Worm (Caenorhabditis elegans) whole organism, L4 larva: Measurements from ENCODE around the gene T16G12.7.

Source experiments
- F26F4.8 ChIP-seq: fragments of 200-800 bp; sonication (Bioruptor generic); conservative IDR thresholded peaks from 2 replicates; pipeline ENCODE4 v1.3.6; 2022; ENCODE audit warnings: missing genetic modification characterization, missing compliant biosample characterization
- F44E2.7 ChIP-seq: fragments of 200-800 bp; sonication (Bioruptor generic); IDR thresholded peaks from 2 replicates; pipeline ENCODE4 v2.1.2; 2022; ENCODE audit warnings: missing genetic modification characterization, missing compliant biosample characterization
- aly-2 ChIP-seq: sonication (generic microtip); optimal IDR thresholded peaks from 2 replicates; lab custom pipeline; 2018; ENCODE audit warnings: missing biosample characterization, missing genetic modification characterization
- dmd-6 ChIP-seq: fragments of 200-800 bp; sonication (Bioruptor generic); IDR thresholded peaks from 2 replicates; pipeline ENCODE4 v1.3.6; 2022; ENCODE audit warnings: missing genetic modification reagents, missing genetic modification characterization, missing compliant biosample characterization
- hmg-1.1 ChIP-seq: fragments of 200-800 bp; sonication (Bioruptor generic); IDR thresholded peaks from 2 replicates; pipeline ENCODE4 v1.3.6; 2022; ENCODE audit warnings: missing genetic modification reagents, missing genetic modification characterization, missing compliant biosample characterization
- lin-13 ChIP-seq: fragments of 150-350 bp; optimal IDR thresholded peaks from 2 replicates; lab custom pipeline; 2014; ENCODE audit warnings: missing biosample characterization, missing genetic modification reagents, missing genetic modification characterization
- lir-3 ChIP-seq: sonication (generic microtip); optimal IDR thresholded peaks from 2 replicates; lab custom pipeline; 2016; ENCODE audit warnings: mild to moderate bottlenecking, missing genetic modification characterization, missing compliant biosample characterization
- mdl-1 ChIP-seq, 2 experiments: fragments of 150-350 bp in 1 of 2; sonication (generic microtip) in 1 of 2; optimal IDR thresholded peaks; 2 replicates each; lab custom pipeline; 2014 to 2017; ENCODE audit warnings: missing biosample characterization in 2 of 2, missing genetic modification characterization in 2 of 2
- nhr-25 ChIP-seq: sonication (generic microtip); optimal IDR thresholded peaks from 2 replicates; lab custom pipeline; 2017; ENCODE audit warnings: missing genetic modification characterization, mild to moderate bottlenecking, missing compliant biosample characterization, antibody characterized with exemption, moderate library complexity, borderline replicate concordance; ENCODE audit not compliant: insufficient read depth
- snpc-4 ChIP-seq: fragments of 150-350 bp; optimal IDR thresholded peaks from 2 replicates; lab custom pipeline; 2014; ENCODE audit warnings: missing biosample characterization, missing genetic modification characterization
- tag-97 ChIP-seq: fragments of 200-800 bp; sonication (Bioruptor generic); IDR thresholded peaks from 2 replicates; pipeline ENCODE4 v1.3.6; 2022; ENCODE audit warnings: missing genetic modification characterization, missing compliant biosample characterization
- zfp-2 ChIP-seq: sonication (generic microtip); optimal IDR thresholded peaks from 2 replicates; lab custom pipeline; 2016; ENCODE audit warnings: mild to moderate bottlenecking, missing genetic modification characterization, missing compliant biosample characterization

- TF ChIP-seq nhr-25: no peak
- TF ChIP-seq aly-2 (tag; lab: Kevin White, UChicago): no peak
- TF ChIP-seq hmg-1.1 (GFP tag; lab: Robert Waterston, UW): no peak
- no peak for TF ChIP-seq tag-97
- TF ChIP-seq snpc-4 (tag; lab: Kevin White, UChicago): no peak
- no peak for TF ChIP-seq lin-13 (GFP tag; lab: Kevin White, UChicago)
- TF ChIP-seq dmd-6 (GFP tag; lab: Robert Waterston, UW): no peak
- TF ChIP-seq mdl-1 (tag; optimal IDR thresholded peaks at IDR 0.05; lab: Kevin White, UChicago): no peak
- no peak for TF ChIP-seq zfp-2 (tag; lab: Kevin White, UChicago)
- no peak for TF ChIP-seq F44E2.7 (GFP tag; lab: Robert Waterston, UW)
- no peak for TF ChIP-seq F26F4.8 (GFP tag; lab: Robert Waterston, UW)
- no peak for TF ChIP-seq lir-3
These were observed 13.9 kb downstream of the T16G12.7 start, which contains the start of gene ins-22 for ce11 chrIII:10025989-10026388.
